Fruit fly (Drosophila melanogaster) S2 (cell line): Measurements from ENCODE around the gene Smg5.

Source experiments
- CG8478 ChIP-seq: fragments of >200 bp; optimal IDR thresholded peaks from 2 replicates; lab custom pipeline; 2018
- CTCF ChIP-seq, 2 experiments: fragments of >200 bp; optimal IDR thresholded peaks; 2 replicates each; lab custom pipeline; 2018

- TF ChIP-seq CG8478 (no peak), CTCF (optimal IDR thresholded peaks at IDR 0.05; lab: Kevin White, UChicago) (no peak)
Measured at dm6 chr2L:13881939-13882338, 22.5 kb downstream of the Smg5 start.
